Worm (Caenorhabditis elegans) whole organism, L4 larva: ENCODE data around the gene ZK6.8.

Source experiments
- D1046.2 ChIP-seq: fragments of 200-800 bp; sonication (Bioruptor generic); IDR thresholded peaks from 2 replicates; pipeline ENCODE4 v1.3.6; 2022; ENCODE audit warnings: missing genetic modification characterization, missing compliant biosample characterization
- Y48G9A.11 ChIP-seq: fragments of 200-800 bp; sonication (Bioruptor generic); IDR thresholded peaks from 2 replicates; pipeline ENCODE4 v1.3.6; 2022; ENCODE audit warnings: missing genetic modification reagents, missing genetic modification characterization, missing compliant biosample characterization
- ZK337.2 ChIP-seq: fragments of 200-800 bp; sonication (Bioruptor generic); IDR thresholded peaks from 2 replicates; pipeline ENCODE4 v1.3.6; 2022; ENCODE audit warnings: missing genetic modification reagents, missing genetic modification characterization, missing compliant biosample characterization
- ama-1 ChIP-seq: fragments of 150-350 bp; optimal IDR thresholded peaks from 2 replicates; lab custom pipeline; 2014; ENCODE audit warnings: inconsistent platforms, mixed read lengths
- arid-1 ChIP-seq: fragments of 200-800 bp; sonication (Bioruptor generic); conservative IDR thresholded peaks from 2 replicates; pipeline ENCODE4 v1.3.6; 2022; ENCODE audit warnings: missing genetic modification reagents, missing genetic modification characterization, missing compliant biosample characterization
- ceh-28 ChIP-seq: fragments of 150-350 bp; optimal IDR thresholded peaks from 2 replicates; lab custom pipeline; 2014; ENCODE audit warnings: missing biosample characterization, missing genetic modification reagents, missing genetic modification characterization
- daf-16 ChIP-seq, 3 experiments: sonication (generic microtip); optimal IDR thresholded peaks; 2 replicates each; lab custom pipeline; 2016 to 2017; ENCODE audit warnings: missing genetic modification characterization in 3 of 3, missing genetic modification reagents in 3 of 3, mild to moderate bottlenecking in 2 of 3, missing compliant biosample characterization in 2 of 3, missing biosample characterization in 1 of 3, moderate library complexity in 1 of 3
- duxl-1 ChIP-seq: sonication (generic microtip); optimal IDR thresholded peaks from 2 replicates; lab custom pipeline; 2016; ENCODE audit warnings: mild to moderate bottlenecking, missing genetic modification characterization, moderate library complexity, missing compliant biosample characterization; ENCODE audit not compliant: poor library complexity
- egl-27 ChIP-seq: sonication (generic microtip); optimal IDR thresholded peaks from 3 replicates; lab custom pipeline; 2017; ENCODE audit warnings: missing biosample characterization, missing genetic modification reagents, missing genetic modification characterization
- hlh-11 ChIP-seq: fragments of 200-800 bp; sonication (Bioruptor generic); optimal IDR thresholded peaks from 2 replicates; lab custom pipeline; 2018; ENCODE audit warnings: mild to moderate bottlenecking, missing genetic modification characterization, missing compliant biosample characterization
- hlh-30 ChIP-seq: sonication (generic microtip); optimal IDR thresholded peaks from 2 replicates; lab custom pipeline; 2017; ENCODE audit warnings: antibody characterized with exemption, mild to moderate bottlenecking, missing genetic modification characterization, missing compliant biosample characterization; ENCODE audit not compliant: insufficient read depth
- hmg-1.1 ChIP-seq: fragments of 200-800 bp; sonication (Bioruptor generic); IDR thresholded peaks from 2 replicates; pipeline ENCODE4 v1.3.6; 2022; ENCODE audit warnings: missing genetic modification reagents, missing genetic modification characterization, missing compliant biosample characterization
- lin-13 ChIP-seq: fragments of 150-350 bp; optimal IDR thresholded peaks from 2 replicates; lab custom pipeline; 2014; ENCODE audit warnings: missing biosample characterization, missing genetic modification reagents, missing genetic modification characterization
- lin-15B ChIP-seq: fragments of 150-350 bp; sonication (generic microtip); optimal IDR thresholded peaks from 3 replicates; lab custom pipeline; 2014; ENCODE audit warnings: missing biosample characterization, missing genetic modification characterization
- lsy-2 ChIP-seq, 2 experiments: fragments of 150-350 bp in 1 of 2; sonication (generic microtip) in 1 of 2; optimal IDR thresholded peaks; 2 replicates each; lab custom pipeline; 2014 to 2017; ENCODE audit warnings: missing biosample characterization in 2 of 2, missing genetic modification characterization in 2 of 2
- mes-2 ChIP-seq: sonication (generic microtip); optimal IDR thresholded peaks from 2 replicates; lab custom pipeline; 2016; ENCODE audit warnings: missing genotype, mild to moderate bottlenecking, missing genetic modification characterization, missing compliant biosample characterization; ENCODE audit not compliant: poor library complexity, severe bottlenecking
- mxl-2 ChIP-seq: fragments of 200-800 bp; sonication (Bioruptor generic); conservative IDR thresholded peaks from 2 replicates; pipeline ENCODE4 v1.3.6; 2022; ENCODE audit warnings: missing genetic modification reagents, missing genetic modification characterization, missing compliant biosample characterization
- nhr-10 ChIP-seq: fragments of 150-350 bp; optimal IDR thresholded peaks from 2 replicates; lab custom pipeline; 2014; ENCODE audit warnings: missing biosample characterization, missing genetic modification characterization
- nhr-28 ChIP-seq: fragments of 150-350 bp; optimal IDR thresholded peaks from 2 replicates; lab custom pipeline; 2014; ENCODE audit warnings: missing biosample characterization, missing genetic modification characterization
- pqm-1 ChIP-seq: sonication (generic microtip); optimal IDR thresholded peaks from 2 replicates; lab custom pipeline; 2017; ENCODE audit warnings: missing biosample characterization, missing genetic modification characterization
- saeg-2 ChIP-seq: fragments of 200-800 bp; sonication (Bioruptor generic); IDR thresholded peaks from 2 replicates; pipeline ENCODE4 v1.3.6; 2022; ENCODE audit warnings: missing genetic modification reagents, missing genetic modification characterization, missing compliant biosample characterization
- snpc-1.2 ChIP-seq: fragments of 200-800 bp; sonication (Bioruptor generic); IDR thresholded peaks from 2 replicates; pipeline ENCODE4 v1.3.6; 2022; ENCODE audit warnings: missing genetic modification reagents, missing genetic modification characterization, missing compliant biosample characterization
- unc-130 ChIP-seq: sonication (generic microtip); optimal IDR thresholded peaks from 2 replicates; lab custom pipeline; 2016; ENCODE audit warnings: missing genetic modification reagents, missing genetic modification characterization, missing compliant biosample characterization
- unc-62 ChIP-seq, 3 experiments: fragments of 150-350 bp in 1 of 3; sonication (generic microtip); optimal IDR thresholded peaks in 2 of 3; peaks in 1 of 3; 1 replicate in 1 of 3; 2 replicates in 2 of 3; lab custom pipeline; 2014 to 2017; ENCODE audit warnings: missing biosample characterization in 3 of 3, missing genetic modification characterization in 3 of 3, missing genetic modification reagents in 3 of 3, missing genotype in 1 of 3

ZK6.8 gene

ce11 chrV:417656-418353 is 36.1 kb downstream of the ZK6.8 start, which contains the start of gene irg-8 (continued):
- TF ChIP-seq unc-62 (GFP tag; optimal IDR thresholded peaks at IDR 0.05 in 1 of 2; lab: Kevin White, UChicago), result peak in 1 of 2 experiments; percentile 78
- no peak for TF ChIP-seq unc-62 (tag; optimal IDR thresholded peaks at IDR 0.05; lab: Kevin White, UChicago)
- no peak for TF ChIP-seq snpc-1.2 (GFP tag; lab: Robert Waterston, UW)
- no peak for TF ChIP-seq mes-2 (tag; lab: Kevin White, UChicago)
- peak; percentile 33 for TF ChIP-seq nhr-28 (tag; lab: Kevin White, UChicago)
- TF ChIP-seq lin-13 (GFP tag; lab: Kevin White, UChicago), result no peak
- TF ChIP-seq, all 104 proteins: peak for 8

- no peak for TF ChIP-seq mes-2 (tag; lab: Kevin White, UChicago)
- TF ChIP-seq daf-16 (GFP tag; optimal IDR thresholded peaks at IDR 0.05; lab: Kevin White, UChicago), result no peak
- TF ChIP-seq daf-16 (tag; optimal IDR thresholded peaks at IDR 0.05; lab: Kevin White, UChicago), result peak; percentile 30
- TF ChIP-seq pqm-1 (tag; lab: Kevin White, UChicago), result no peak
- TF ChIP-seq, all 104 proteins: peak for 1
Measured at ce11 chrV:418432-418831, 36.7 kb downstream of the ZK6.8 start, which contains the start of gene Y39D8A.1. Y39D8A.1 (plus strand) TSS chrV:418732.

ce11 chrV:422133-422532 is 40.4 kb downstream of the ZK6.8 start, which contains the start of gene dod-20:
dod-20 (plus strand) TSS chrV:422433.
- no peak for TF ChIP-seq hlh-30
- peak; percentile 20 for TF ChIP-seq pqm-1 (tag; lab: Kevin White, UChicago)

- TF ChIP-seq duxl-1 (tag; lab: Kevin White, UChicago) (no peak), hlh-11 (tag; lab: Kevin White, UChicago) (no peak), ama-1 (lab: Kevin White, UChicago) (no peak), mxl-2 (no peak)
Measured at ce11 chrV:424140-424539, 42.4 kb downstream of the ZK6.8 start, which contains the start of gene B0554.5. B0554.5 (plus strand) TSS chrV:424440.

- no peak for TF ChIP-seq lin-15B (tag; lab: Kevin White, UChicago)
- peak in 1 of 2 experiments; percentile 75 for TF ChIP-seq unc-62 (GFP tag; optimal IDR thresholded peaks at IDR 0.05 in 1 of 2; lab: Kevin White, UChicago)
- no peak for TF ChIP-seq unc-62 (tag; optimal IDR thresholded peaks at IDR 0.05; lab: Kevin White, UChicago)
Measured at ce11 chrV:428844-429243, 47.1 kb downstream of the ZK6.8 start, which contains the start of gene B0554.4. B0554.4 (plus strand) TSS chrV:429144.

ce11 chrV:432991-433390 is 51.3 kb downstream of the ZK6.8 start:
- TF ChIP-seq ceh-28 (tag; lab: Kevin White, UChicago), result no peak
- TF ChIP-seq Y48G9A.11 (GFP tag; lab: Robert Waterston, UW), result no peak
- TF ChIP-seq saeg-2 (GFP tag; lab: Robert Waterston, UW), result no peak
- peak in 1 of 2 experiments; percentile 94 for TF ChIP-seq unc-62 (GFP tag; optimal IDR thresholded peaks at IDR 0.05 in 1 of 2; lab: Kevin White, UChicago)
- no peak for TF ChIP-seq unc-62 (tag; optimal IDR thresholded peaks at IDR 0.05; lab: Kevin White, UChicago)
- TF ChIP-seq D1046.2 (GFP tag; lab: Robert Waterston, UW), result no peak
- TF ChIP-seq egl-27, result no peak
- no peak for TF ChIP-seq ZK337.2 (GFP tag; lab: Robert Waterston, UW)

- no peak for TF ChIP-seq nhr-10
- TF ChIP-seq egl-27, result no peak
- no peak for TF ChIP-seq unc-130 (GFP tag; lab: Kevin White, UChicago)
- no peak for TF ChIP-seq arid-1
- no peak for TF ChIP-seq lsy-2 (tag; optimal IDR thresholded peaks at IDR 0.05; lab: Kevin White, UChicago)
- TF ChIP-seq hmg-1.1 (GFP tag; lab: Robert Waterston, UW), result no peak
Measured at ce11 chrV:433898-434297, 52.2 kb downstream of the ZK6.8 start, which contains the start of gene B0554.2. B0554.2 (plus strand) TSS chrV:434198.
